Worm (Caenorhabditis elegans) whole organism, early embryonic: ENCODE measurements around the gene T23D5.3.

Source experiments
- B0310.2 ChIP-seq: sonication (generic microtip); optimal IDR thresholded peaks from 2 replicates; lab custom pipeline; 2016; ENCODE audit warnings: mild to moderate bottlenecking, missing genetic modification characterization, missing compliant biosample characterization
- F13C5.2 ChIP-seq: sonication (generic microtip); optimal IDR thresholded peaks from 2 replicates; lab custom pipeline; 2017; ENCODE audit warnings: mild to moderate bottlenecking, missing genetic modification characterization, inconsistent platforms, missing compliant biosample characterization
- aly-1 ChIP-seq: sonication (generic microtip); optimal IDR thresholded peaks from 2 replicates; lab custom pipeline; 2016; ENCODE audit warnings: missing genetic modification characterization, missing compliant biosample characterization
- ama-1 ChIP-seq: fragments of 150-350 bp; optimal IDR thresholded peaks from 2 replicates; lab custom pipeline; 2014
- ceh-13 ChIP-seq: fragments of 200-800 bp; sonication (Bioruptor generic); optimal IDR thresholded peaks from 2 replicates; lab custom pipeline; 2018; ENCODE audit warnings: mild to moderate bottlenecking, missing genetic modification characterization, missing compliant biosample characterization
- ceh-36 ChIP-seq: sonication (generic microtip); optimal IDR thresholded peaks from 2 replicates; lab custom pipeline; 2016; ENCODE audit warnings: missing genetic modification characterization, inconsistent platforms, missing compliant biosample characterization
- ets-7 ChIP-seq: sonication (generic microtip); optimal IDR thresholded peaks from 2 replicates; lab custom pipeline; 2016; ENCODE audit warnings: missing genotype, missing genetic modification characterization, missing compliant biosample characterization
- flt-1 ChIP-seq: fragments of 200-800 bp; sonication (Bioruptor generic); IDR thresholded peaks from 2 replicates; pipeline ENCODE4 v1.3.6; 2022; ENCODE audit warnings: missing genetic modification characterization, missing compliant biosample characterization
- hmbx-1 ChIP-seq: sonication (generic microtip); optimal IDR thresholded peaks from 2 replicates; lab custom pipeline; 2016; ENCODE audit warnings: mild to moderate bottlenecking, missing genetic modification characterization, missing compliant biosample characterization
- hmg-4 ChIP-seq: fragments of 200-800 bp; sonication (Bioruptor generic); optimal IDR thresholded peaks from 2 replicates; lab custom pipeline; 2018; ENCODE audit warnings: mild to moderate bottlenecking, missing genetic modification characterization, missing compliant biosample characterization
- hnd-1 ChIP-seq: sonication (generic microtip); optimal IDR thresholded peaks from 2 replicates; lab custom pipeline; 2016; ENCODE audit warnings: missing genetic modification characterization, missing compliant biosample characterization
- pes-1 ChIP-seq: fragments of 200-800 bp; sonication (Bioruptor generic); IDR thresholded peaks from 2 replicates; pipeline ENCODE4 v1.3.6; 2022; ENCODE audit warnings: missing genetic modification reagents, missing genetic modification characterization, missing compliant biosample characterization
- scrt-1 ChIP-seq: fragments of 200-800 bp; sonication (Bioruptor generic); IDR thresholded peaks from 2 replicates; pipeline ENCODE4 v1.3.6; 2022; ENCODE audit warnings: missing genetic modification characterization, missing compliant biosample characterization
- sea-1 ChIP-seq: fragments of 200-800 bp; sonication (Bioruptor generic); conservative IDR thresholded peaks from 2 replicates; pipeline ENCODE4 v1.3.6; 2022; ENCODE audit warnings: missing genetic modification characterization, missing compliant biosample characterization
- tbx-11 ChIP-seq: fragments of 200-800 bp; sonication (Bioruptor generic); IDR thresholded peaks from 2 replicates; pipeline ENCODE4 v1.3.6; 2022; ENCODE audit warnings: missing genetic modification characterization, missing compliant biosample characterization
- tbx-37 ChIP-seq: fragments of 200-800 bp; sonication (Bioruptor generic); conservative IDR thresholded peaks from 2 replicates; pipeline ENCODE4 v1.3.6; 2022; ENCODE audit warnings: missing genetic modification reagents, missing genetic modification characterization, missing compliant biosample characterization
- tra-4 ChIP-seq: sonication (generic microtip); optimal IDR thresholded peaks from 2 replicates; lab custom pipeline; 2017; ENCODE audit warnings: missing genetic modification characterization, missing compliant biosample characterization

The T23D5.3 gene

ce11 chrV:15689952-15690351, 43.5 kb downstream of the T23D5.3 start, which contains the start of gene nhr-268:
nhr-268 (plus strand) TSS chrV:15690252.
- TF ChIP-seq tbx-37 (GFP tag; lab: Robert Waterston, UW): no peak
- TF ChIP-seq tra-4 (tag; lab: Kevin White, UChicago): no peak
- no peak for TF ChIP-seq ama-1 (lab: Kevin White, UChicago)
- no peak for TF ChIP-seq flt-1 (GFP tag; lab: Robert Waterston, UW)
- TF ChIP-seq scrt-1 (GFP tag; lab: Robert Waterston, UW): no peak
- TF ChIP-seq pes-1 (GFP tag; lab: Robert Waterston, UW): no peak

DNA sequence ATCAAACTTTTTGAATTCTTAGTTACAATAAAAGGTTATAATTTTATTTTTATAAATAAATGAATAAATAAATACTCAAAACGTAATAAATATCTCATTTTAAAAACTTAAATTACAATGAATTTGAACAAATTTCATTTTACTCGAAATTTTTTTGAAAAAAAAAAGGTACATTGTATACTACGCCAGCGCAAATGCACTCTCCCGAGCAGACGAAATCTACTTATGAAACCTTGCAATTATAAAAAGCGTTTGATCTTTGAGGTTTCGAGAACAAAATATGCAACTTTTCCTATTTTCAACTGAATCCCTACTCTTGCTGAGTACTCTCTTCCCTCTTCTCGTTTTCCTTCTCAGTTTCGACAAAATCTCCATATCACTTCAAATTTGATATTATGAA, 45.8 kb downstream of the T23D5.3 start, which contains the start of gene nhr-197:
TSS of gene nhr-197 (plus strand) at position 301 of the 400 bp plus-strand sequence.
- TF ChIP-seq tra-4 (tag; lab: Kevin White, UChicago): no peak
- TF ChIP-seq F13C5.2 (tag; lab: Kevin White, UChicago): no peak
- TF ChIP-seq flt-1 (GFP tag; lab: Robert Waterston, UW): no peak
- TF ChIP-seq ceh-13: no peak
- no peak for TF ChIP-seq pes-1 (GFP tag; lab: Robert Waterston, UW)
- no peak for TF ChIP-seq ceh-36
- TF ChIP-seq aly-1 (tag; lab: Kevin White, UChicago): no peak
- TF ChIP-seq ama-1 (lab: Kevin White, UChicago): no peak
- TF ChIP-seq hmg-4 (GFP tag; lab: Kevin White, UChicago): no peak
- TF ChIP-seq scrt-1 (GFP tag; lab: Robert Waterston, UW): no peak
- no peak for TF ChIP-seq hnd-1 (tag; lab: Kevin White, UChicago)
- TF ChIP-seq B0310.2 (tag; lab: Kevin White, UChicago): no peak
- no peak for TF ChIP-seq sea-1 (GFP tag; lab: Robert Waterston, UW)
- TF ChIP-seq ets-7 (tag; lab: Kevin White, UChicago): no peak
- TF ChIP-seq tbx-11 (GFP tag; lab: Robert Waterston, UW): no peak
- TF ChIP-seq tbx-37 (GFP tag; lab: Robert Waterston, UW): no peak
- no peak for TF ChIP-seq hmbx-1 (tag; lab: Kevin White, UChicago)

ce11 chrV:15685599-15685998, 47.9 kb downstream of the T23D5.3 start, which contains the start of gene nhr-196:
nhr-196 (plus strand) TSS chrV:15685716.
- TF ChIP-seq ets-7 (tag; lab: Kevin White, UChicago) (no peak), tra-4 (tag; lab: Kevin White, UChicago) (no peak), tbx-37 (GFP tag; lab: Robert Waterston, UW) (no peak), sea-1 (GFP tag; lab: Robert Waterston, UW) (no peak), hmg-4 (GFP tag; lab: Kevin White, UChicago) (no peak), hnd-1 (tag; lab: Kevin White, UChicago) (no peak)
